Fruit fly (Drosophila melanogaster) S2 (cell line): ENCODE results near the gene Bap60.

ENCODE experiments used
- CG8478 ChIP-seq: fragments of >200 bp; optimal IDR thresholded peaks from 2 replicates; lab custom pipeline; 2018
- CTCF ChIP-seq, 2 experiments: fragments of >200 bp; optimal IDR thresholded peaks; 2 replicates each; lab custom pipeline; 2018

DNA sequence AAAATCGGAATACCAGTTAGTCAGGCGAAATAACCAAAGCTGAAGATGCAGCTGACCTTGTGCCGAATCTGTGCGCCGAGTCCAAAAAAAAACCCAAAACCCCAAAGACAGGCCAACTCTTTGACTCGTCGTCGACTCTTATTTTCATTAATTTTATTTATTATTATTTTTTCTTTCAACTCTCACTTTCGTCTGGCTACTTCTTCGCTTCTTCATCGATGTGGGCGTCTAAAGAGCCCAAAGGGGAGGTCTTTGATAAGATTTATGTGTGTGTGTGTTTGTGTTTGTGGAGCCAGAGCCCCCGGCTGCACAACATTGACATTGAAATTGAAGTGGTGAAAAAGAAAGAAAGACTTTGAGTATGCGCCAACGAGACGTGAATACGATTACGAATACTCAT is 13.4 kb downstream of the Bap60 start:
- no peak for TF ChIP-seq CG8478 (lab: Kevin White, UChicago)
- TF ChIP-seq CTCF (optimal IDR thresholded peaks at IDR 0.05; lab: Kevin White, UChicago), result no peak
